Worm (Caenorhabditis elegans): ENCODE data around the gene clc-25.

DNA sequence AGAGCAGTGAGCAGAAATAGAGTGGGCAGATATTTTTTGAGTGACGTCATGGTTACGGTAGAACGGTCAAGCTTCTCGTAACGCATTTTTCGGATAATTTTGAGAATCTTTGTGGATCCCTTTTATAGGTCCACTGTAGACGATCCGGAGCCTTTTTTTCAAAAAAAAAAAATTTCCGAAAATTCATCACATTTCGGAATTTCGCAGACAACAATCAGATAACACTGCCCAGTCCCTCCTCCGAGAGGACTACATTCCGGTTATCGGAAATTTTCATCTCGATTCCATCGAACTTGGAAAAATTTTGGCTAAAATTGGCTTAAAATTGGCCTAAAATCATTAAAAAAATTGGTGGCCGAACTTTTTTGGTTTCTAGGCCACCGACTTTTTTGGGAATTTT, 33.8 kb upstream of the clc-25 start, which contains the start of gene BE0003N10.6:
- TF ChIP-seq ama-1 (optimal IDR thresholded peaks at IDR 0.05), result no peak
- no peak for TF ChIP-seq flt-1 (GFP tag; IDR thresholded peaks at IDR 0.05)
- TF ChIP-seq aly-1 (tag; optimal IDR thresholded peaks at IDR 0.05), result no peak
- no peak for TF ChIP-seq hmbx-1 (tag; optimal IDR thresholded peaks at IDR 0.05)
